Worm (Caenorhabditis elegans): Measurements from ENCODE around the gene F13A2.9.

DNA sequence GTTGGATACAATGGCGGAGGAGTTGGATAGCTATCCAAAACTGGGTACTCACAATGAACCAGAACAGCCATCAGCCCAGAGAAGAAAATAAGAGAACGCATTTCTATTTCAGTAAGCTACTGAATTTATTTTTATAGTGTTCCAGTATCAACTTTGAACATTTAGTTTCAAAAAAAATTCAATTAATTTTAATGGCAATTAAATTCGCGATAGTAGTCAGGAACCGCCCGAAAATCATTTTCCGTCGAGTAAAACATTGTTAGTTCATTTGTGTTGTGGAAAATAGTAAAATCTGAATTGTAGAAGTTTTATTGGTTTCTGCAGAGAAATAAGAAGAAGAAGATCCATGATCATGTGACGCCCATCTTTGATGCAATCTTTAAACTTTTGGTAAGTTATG, 30.8 kb upstream of the F13A2.9 start, which contains the start of gene Y47D7A.6:
- TF ChIP-seq ztf-11 (tag; optimal IDR thresholded peaks at IDR 0.05) (no peak), unc-62 (GFP tag; optimal IDR thresholded peaks at IDR 0.05) (no peak)

All from whole organism, L3 larva.